Worm (Caenorhabditis elegans) whole organism, L4 larva: ENCODE measurements around the gene parg-1.
"Not testable (repeated sequence)": the region's sequence is repeated elsewhere in the genome, so short reads cannot be mapped to it uniquely, and the experiment has no call there.

Experiments
- D1046.2 ChIP-seq: fragments of 200-800 bp; sonication (Bioruptor generic); IDR thresholded peaks from 2 replicates; pipeline ENCODE4 v1.3.6; 2022; ENCODE audit warnings: missing genetic modification characterization, missing compliant biosample characterization
- F10B5.3 ChIP-seq: sonication (generic microtip); optimal IDR thresholded peaks from 2 replicates; lab custom pipeline; 2016; ENCODE audit warnings: mild to moderate bottlenecking, missing genetic modification characterization, missing compliant biosample characterization
- F37D6.2 ChIP-seq: sonication (generic microtip); optimal IDR thresholded peaks from 2 replicates; lab custom pipeline; 2016; ENCODE audit warnings: mild to moderate bottlenecking, missing genetic modification characterization, missing compliant biosample characterization
- F44E2.7 ChIP-seq: fragments of 200-800 bp; sonication (Bioruptor generic); IDR thresholded peaks from 2 replicates; pipeline ENCODE4 v2.1.2; 2022; ENCODE audit warnings: missing genetic modification characterization, missing compliant biosample characterization
- F49E8.2 ChIP-seq: sonication (generic microtip); optimal IDR thresholded peaks from 2 replicates; lab custom pipeline; 2016; ENCODE audit warnings: missing compliant biosample characterization, mild to moderate bottlenecking, missing genetic modification characterization, borderline replicate concordance
- R02D3.7 ChIP-seq: fragments of 150-350 bp; sonication (generic microtip); optimal IDR thresholded peaks from 3 replicates; lab custom pipeline; 2014; ENCODE audit warnings: missing biosample characterization, missing genetic modification characterization
- T20F7.1 ChIP-seq: fragments of 200-800 bp; sonication (Bioruptor generic); optimal IDR thresholded peaks from 2 replicates; lab custom pipeline; 2018; ENCODE audit warnings: mild to moderate bottlenecking, missing genetic modification characterization, missing compliant biosample characterization
- Y105C5A.15 ChIP-seq: fragments of 200-800 bp; sonication (Bioruptor generic); IDR thresholded peaks from 2 replicates; pipeline ENCODE4 v1.3.6; 2022; ENCODE audit warnings: missing genetic modification characterization, missing compliant biosample characterization
- Y75B8A.6 ChIP-seq: fragments of 200-800 bp; sonication (Bioruptor generic); IDR thresholded peaks from 2 replicates; pipeline ENCODE4 v1.3.6; 2022; ENCODE audit warnings: missing genetic modification reagents, missing genetic modification characterization, missing compliant biosample characterization
- aha-1 ChIP-seq: fragments of 150-350 bp; peaks from one replicate; lab custom pipeline; 2014; ENCODE audit warnings: missing biosample characterization, missing genetic modification characterization
- aly-2 ChIP-seq: sonication (generic microtip); optimal IDR thresholded peaks from 2 replicates; lab custom pipeline; 2018; ENCODE audit warnings: missing biosample characterization, missing genetic modification characterization
- arid-1 ChIP-seq: fragments of 200-800 bp; sonication (Bioruptor generic); conservative IDR thresholded peaks from 2 replicates; pipeline ENCODE4 v1.3.6; 2022; ENCODE audit warnings: missing genetic modification reagents, missing genetic modification characterization, missing compliant biosample characterization
- attf-4 ChIP-seq: sonication (generic microtip); optimal IDR thresholded peaks from 3 replicates; lab custom pipeline; 2017; ENCODE audit warnings: missing biosample characterization, missing genetic modification characterization
- ceh-20 ChIP-seq: fragments of 200-800 bp; sonication (Bioruptor generic); IDR thresholded peaks from 2 replicates; pipeline ENCODE4 v1.3.6; 2022; ENCODE audit warnings: missing genetic modification reagents, missing genetic modification characterization, missing compliant biosample characterization
- ceh-62 ChIP-seq: sonication (generic microtip); optimal IDR thresholded peaks from 2 replicates; lab custom pipeline; 2017; ENCODE audit warnings: missing biosample characterization, missing genetic modification characterization
- daf-16 ChIP-seq, 3 experiments: sonication (generic microtip); optimal IDR thresholded peaks; 2 replicates each; lab custom pipeline; 2016 to 2017; ENCODE audit warnings: missing genetic modification characterization in 3 of 3, missing genetic modification reagents in 3 of 3, mild to moderate bottlenecking in 2 of 3, missing compliant biosample characterization in 2 of 3, missing biosample characterization in 1 of 3, moderate library complexity in 1 of 3
- dmd-6 ChIP-seq: fragments of 200-800 bp; sonication (Bioruptor generic); IDR thresholded peaks from 2 replicates; pipeline ENCODE4 v1.3.6; 2022; ENCODE audit warnings: missing genetic modification reagents, missing genetic modification characterization, missing compliant biosample characterization
- dmd-9 ChIP-seq: fragments of 200-800 bp; sonication (Bioruptor generic); IDR thresholded peaks from 2 replicates; pipeline ENCODE4 v1.3.6; 2022; ENCODE audit warnings: missing genetic modification reagents, missing genetic modification characterization, missing compliant biosample characterization
- dve-1 ChIP-seq: sonication (generic microtip); optimal IDR thresholded peaks from 2 replicates; lab custom pipeline; 2017; ENCODE audit warnings: antibody characterized with exemption, mild to moderate bottlenecking, missing genetic modification characterization, missing compliant biosample characterization; ENCODE audit not compliant: insufficient read depth
- gei-8 ChIP-seq: fragments of 200-800 bp; sonication (Bioruptor generic); optimal IDR thresholded peaks from 2 replicates; lab custom pipeline; 2018; ENCODE audit warnings: mild to moderate bottlenecking, missing genetic modification characterization, missing compliant biosample characterization
- lin-1 ChIP-seq: fragments of 200-800 bp; sonication (Bioruptor generic); IDR thresholded peaks from 2 replicates; pipeline ENCODE4 v1.3.6; 2022; ENCODE audit warnings: missing genetic modification reagents, missing genetic modification characterization, missing compliant biosample characterization
- madf-9 ChIP-seq: fragments of 200-800 bp; sonication (Bioruptor generic); conservative IDR thresholded peaks from 2 replicates; pipeline ENCODE4 v1.3.6; 2022; ENCODE audit warnings: missing genetic modification reagents, missing genetic modification characterization, missing compliant biosample characterization
- mdl-1 ChIP-seq, 2 experiments: fragments of 150-350 bp in 1 of 2; sonication (generic microtip) in 1 of 2; optimal IDR thresholded peaks; 2 replicates each; lab custom pipeline; 2014 to 2017; ENCODE audit warnings: missing biosample characterization in 2 of 2, missing genetic modification characterization in 2 of 2
- mdt-29 ChIP-seq: fragments of 200-800 bp; sonication (Bioruptor generic); IDR thresholded peaks from 2 replicates; pipeline ENCODE4 v1.3.6; 2022; ENCODE audit warnings: missing genetic modification reagents, missing genetic modification characterization, missing compliant biosample characterization
- mep-1 ChIP-seq: fragments of 150-350 bp; sonication (generic microtip); optimal IDR thresholded peaks from 3 replicates; lab custom pipeline; 2014; ENCODE audit warnings: missing biosample characterization, missing genetic modification characterization
- mxl-3 ChIP-seq: fragments of 200-800 bp; sonication (Bioruptor generic); optimal IDR thresholded peaks from 2 replicates; lab custom pipeline; 2018; ENCODE audit warnings: mild to moderate bottlenecking, missing genetic modification characterization, missing compliant biosample characterization
- nhr-102 ChIP-seq: sonication (generic microtip); optimal IDR thresholded peaks from 2 replicates; lab custom pipeline; 2016; ENCODE audit warnings: mild to moderate bottlenecking, missing genetic modification characterization, moderate library complexity, missing compliant biosample characterization
- nhr-25 ChIP-seq: sonication (generic microtip); optimal IDR thresholded peaks from 2 replicates; lab custom pipeline; 2017; ENCODE audit warnings: missing genetic modification characterization, mild to moderate bottlenecking, missing compliant biosample characterization, antibody characterized with exemption, moderate library complexity, borderline replicate concordance; ENCODE audit not compliant: insufficient read depth
- nhr-76 ChIP-seq: fragments of 150-350 bp; optimal IDR thresholded peaks from 2 replicates; lab custom pipeline; 2014; ENCODE audit warnings: missing biosample characterization, missing genetic modification characterization
- pqm-1 ChIP-seq: sonication (generic microtip); optimal IDR thresholded peaks from 2 replicates; lab custom pipeline; 2017; ENCODE audit warnings: missing biosample characterization, missing genetic modification characterization
- tag-97 ChIP-seq: fragments of 200-800 bp; sonication (Bioruptor generic); IDR thresholded peaks from 2 replicates; pipeline ENCODE4 v1.3.6; 2022; ENCODE audit warnings: missing genetic modification characterization, missing compliant biosample characterization
- tra-1 ChIP-seq: fragments of 200-800 bp; sonication (Bioruptor generic); IDR thresholded peaks from 2 replicates; pipeline ENCODE4 v1.3.6; 2022; ENCODE audit warnings: missing genetic modification reagents, missing genetic modification characterization, missing compliant biosample characterization
- unc-39 ChIP-seq: sonication (generic microtip); optimal IDR thresholded peaks from 2 replicates; lab custom pipeline; 2017; ENCODE audit warnings: missing biosample characterization, missing genetic modification characterization
- unc-62 ChIP-seq, 3 experiments: fragments of 150-350 bp in 1 of 3; sonication (generic microtip); optimal IDR thresholded peaks in 2 of 3; peaks in 1 of 3; 1 replicate in 1 of 3; 2 replicates in 2 of 3; lab custom pipeline; 2014 to 2017; ENCODE audit warnings: missing biosample characterization in 3 of 3, missing genetic modification characterization in 3 of 3, missing genetic modification reagents in 3 of 3, missing genotype in 1 of 3
- vab-7 ChIP-seq: fragments of 200-800 bp; sonication (Bioruptor generic); IDR thresholded peaks from 2 replicates; pipeline ENCODE4 v1.3.6; 2022; ENCODE audit warnings: missing genetic modification reagents, missing genetic modification characterization, missing compliant biosample characterization
- zip-2 ChIP-seq: fragments of 150-350 bp; optimal IDR thresholded peaks from 2 replicates; lab custom pipeline; 2014; ENCODE audit warnings: missing biosample characterization, missing genetic modification characterization
- ztf-11 ChIP-seq: fragments of 150-350 bp; optimal IDR thresholded peaks from 2 replicates; lab custom pipeline; 2014; ENCODE audit warnings: missing biosample characterization, missing genetic modification characterization
- ztf-7 ChIP-seq: fragments of 150-350 bp; optimal IDR thresholded peaks from 2 replicates; lab custom pipeline; 2014; ENCODE audit warnings: missing biosample characterization, missing genetic modification characterization

Gene parg-1

ce11 chrIV:8784855-8785327 lies 38.8 kb downstream of the parg-1 start, which contains the start of gene C33D9.13:
C33D9.13 (minus strand) TSS chrIV:8785277.
- TF ChIP-seq mdl-1 (tag; optimal IDR thresholded peaks at IDR 0.05; lab: Kevin White, UChicago) (no peak), pqm-1 (no peak), Y75B8A.6 (GFP tag; lab: Robert Waterston, UW) (no peak), tag-97 (GFP tag; lab: Robert Waterston, UW) (no peak), F37D6.2 (no peak), attf-4 (tag; lab: Kevin White, UChicago) (no peak), dmd-9 (GFP tag; lab: Robert Waterston, UW) (no peak), F49E8.2 (tag; lab: Kevin White, UChicago) (no peak), F10B5.3 (tag; lab: Kevin White, UChicago) (no peak), nhr-76 (tag; lab: Kevin White, UChicago) (no peak), lin-1 (GFP tag; lab: Robert Waterston, UW) (no peak), ztf-11 (tag; lab: Kevin White, UChicago) (no peak), mxl-3 (GFP tag; lab: Kevin White, UChicago) (no peak), mep-1 (no peak), ceh-20 (GFP tag; lab: Robert Waterston, UW) (no peak)

ce11 chrIV:8786654-8787053 lies 40.6 kb downstream of the parg-1 start, which contains the start of gene C33D9.8:
C33D9.8 (minus strand) TSS chrIV:8786752.
- TF ChIP-seq mxl-3 (GFP tag; lab: Kevin White, UChicago) = no peak
- TF ChIP-seq madf-9 = no peak
- no peak for TF ChIP-seq daf-16 (GFP tag; optimal IDR thresholded peaks at IDR 0.05; lab: Kevin White, UChicago)
- peak; percentile 24 for TF ChIP-seq daf-16 (tag; optimal IDR thresholded peaks at IDR 0.05; lab: Kevin White, UChicago)
- no peak for TF ChIP-seq F44E2.7 (GFP tag; lab: Robert Waterston, UW)
- TF ChIP-seq aly-2 = no peak

ce11 chrIV:8788048-8788447 lies 42.0 kb downstream of the parg-1 start, which contains the start of gene C33D9.10:
C33D9.10 (minus strand) TSS chrIV:8788148.
- not testable (repeated sequence) for TF ChIP-seq mep-1; aha-1 (tag; lab: Kevin White, UChicago); gei-8 (GFP tag; lab: Kevin White, UChicago)

- TF ChIP-seq T20F7.1 (GFP tag; lab: Kevin White, UChicago) (no peak), vab-7 (GFP tag; lab: Robert Waterston, UW) (no peak), F10B5.3 (tag; lab: Kevin White, UChicago) (no peak), nhr-25 (tag; lab: Kevin White, UChicago) (no peak), R02D3.7 (tag; lab: Kevin White, UChicago) (no peak), mdl-1 (tag; optimal IDR thresholded peaks at IDR 0.05; lab: Kevin White, UChicago) (no peak), dve-1 (no peak)
These were observed 44.1 kb downstream of the parg-1 start, which contains the start of gene sru-35 for ce11 chrIV:8790144-8790543. sru-35 (minus strand) TSS chrIV:8790244.

- no peak for TF ChIP-seq zip-2
- peak in 1 of 2 experiments; percentile 15 for TF ChIP-seq unc-62 (GFP tag; optimal IDR thresholded peaks at IDR 0.05 in 1 of 2; lab: Kevin White, UChicago)
- TF ChIP-seq unc-62 (tag; optimal IDR thresholded peaks at IDR 0.05; lab: Kevin White, UChicago) = no peak
- TF ChIP-seq, all 104 proteins: peak for 1
These were observed 46.8 kb downstream of the parg-1 start, which contains the start of gene C33D9.3 for ce11 chrIV:8792808-8793207. C33D9.3 (minus strand) TSS chrIV:8792908.

- TF ChIP-seq Y105C5A.15 (GFP tag; lab: Robert Waterston, UW) (no peak), ceh-62 (tag; lab: Kevin White, UChicago) (no peak), ztf-11 (tag; lab: Kevin White, UChicago) (no peak), dmd-6 (peak; percentile 71), tag-97 (GFP tag; lab: Robert Waterston, UW) (no peak), lin-1 (GFP tag; lab: Robert Waterston, UW) (no peak), nhr-25 (tag; lab: Kevin White, UChicago) (peak; percentile 94), unc-39 (no peak), daf-16 (GFP tag; optimal IDR thresholded peaks at IDR 0.05; lab: Kevin White, UChicago) (no peak), daf-16 (tag; optimal IDR thresholded peaks at IDR 0.05; lab: Kevin White, UChicago) (peak; percentile 26), D1046.2 (GFP tag; lab: Robert Waterston, UW) (no peak), dve-1 (peak; percentile 37), tra-1 (GFP tag; lab: Robert Waterston, UW) (peak; percentile 74; the same call in 1 of the 2 replicates), mep-1 (no peak), aha-1 (tag; lab: Kevin White, UChicago) (peak; percentile 66), mdt-29 (no peak), arid-1 (GFP tag; lab: Robert Waterston, UW) (no peak), nhr-102 (peak; percentile 3), F49E8.2 (tag; lab: Kevin White, UChicago) (no peak), ztf-7 (tag; lab: Kevin White, UChicago) (no peak)
These were observed 47.2 kb downstream of the parg-1 start for ce11 chrIV:8793223-8793622.
